Fruit fly (Drosophila melanogaster): ENCODE measurements around the gene CG14711.
A peak's percentile ranks its signal among the peaks of the same experiment; 100 is the strongest.

CG14711 gene

dm6 chr3R:11665925-11666687, 43.0 kb downstream of the CG14711 start (continued):
- TF ChIP-seq Dbx (GFP tag; IDR thresholded peaks at IDR 0.05) = no peak
- TF ChIP-seq vfl (GFP tag; optimal IDR thresholded peaks at IDR 0.05) = no peak
- no peak for TF ChIP-seq Fer3 (tag; optimal IDR thresholded peaks at IDR 0.05)
- TF ChIP-seq Sox102F (GFP tag; optimal IDR thresholded peaks at IDR 0.05) = no peak
- TF ChIP-seq CG15479 (GFP tag; optimal IDR thresholded peaks at IDR 0.05) = no peak
- TF ChIP-seq CG18011 (GFP tag; optimal IDR thresholded peaks at IDR 0.05) = no peak
- TF ChIP-seq pan (optimal IDR thresholded peaks at IDR 0.05) = no peak
- no peak for TF ChIP-seq pan (GFP tag; optimal IDR thresholded peaks at IDR 0.05 in 1 of 2, IDR thresholded peaks at IDR 0.05 in 1 of 2)
- no peak for TF ChIP-seq zfh1 (GFP tag; IDR thresholded peaks at IDR 0.05)
- no peak for TF ChIP-seq ranshi (GFP tag; IDR thresholded peaks at IDR 0.05)
- TF ChIP-seq cato (GFP tag; optimal IDR thresholded peaks at IDR 0.05; ENCODE audit: borderline replicate concordance) = no peak
- TF ChIP-seq al (GFP tag; IDR thresholded peaks at IDR 0.05) = no peak
- TF ChIP-seq CG17359 (tag; optimal IDR thresholded peaks at IDR 0.05) = peak; percentile 34
- TF ChIP-seq Dip3 (GFP tag; optimal IDR thresholded peaks at IDR 0.05) = no peak
- TF ChIP-seq CG13894 (tag; optimal IDR thresholded peaks at IDR 0.05) = peak; percentile 11
- TF ChIP-seq H2.0 (GFP tag; IDR thresholded peaks at IDR 0.05) = no peak
- no peak for TF ChIP-seq CG5245 (GFP tag; optimal IDR thresholded peaks at IDR 0.05)
- no peak for TF ChIP-seq usp (GFP tag; optimal IDR thresholded peaks at IDR 0.05)
- no peak for TF ChIP-seq danr (GFP tag; IDR thresholded peaks at IDR 0.05)

dm6 chr3R:11669017-11669953, 46.1 kb downstream of the CG14711 start:
- TF ChIP-seq repo (GFP tag; optimal IDR thresholded peaks at IDR 0.05) = no peak
- no peak for TF ChIP-seq E2f1 (GFP tag; IDR thresholded peaks at IDR 0.05)
- peak; percentile 36 for TF ChIP-seq onecut (GFP tag; IDR thresholded peaks at IDR 0.05)
- TF ChIP-seq lab (GFP tag; optimal IDR thresholded peaks at IDR 0.05) = peak; percentile 6
- TF ChIP-seq CG33557 (GFP tag; optimal IDR thresholded peaks at IDR 0.05) = no peak
- TF ChIP-seq cg (GFP tag; optimal IDR thresholded peaks at IDR 0.05) = peak; percentile 6
- TF ChIP-seq p53 (GFP tag; optimal IDR thresholded peaks at IDR 0.05) = no peak
- peak; percentile 66 for TF ChIP-seq Med (GFP tag)
- no peak for TF ChIP-seq corto (GFP tag; optimal IDR thresholded peaks at IDR 0.05)
- no peak for TF ChIP-seq kni (GFP tag; optimal IDR thresholded peaks at IDR 0.05)
- no peak for TF ChIP-seq CG18619 (GFP tag; optimal IDR thresholded peaks at IDR 0.05)
- peak in 1 of 2 experiments; percentile 19 for TF ChIP-seq crp (GFP tag; optimal IDR thresholded peaks at IDR 0.05)
- no peak for TF ChIP-seq CG6254 (GFP tag; optimal IDR thresholded peaks at IDR 0.05)
- TF ChIP-seq HmgZ (tag; optimal IDR thresholded peaks at IDR 0.05) = peak; percentile 14
- TF ChIP-seq vfl (GFP tag; optimal IDR thresholded peaks at IDR 0.05) = no peak
- TF ChIP-seq CG11696 (GFP tag; IDR thresholded peaks at IDR 0.05) = no peak
- no peak for TF ChIP-seq CG31365 (tag; optimal IDR thresholded peaks at IDR 0.05)
- TF ChIP-seq CG13287 (GFP tag; IDR thresholded peaks at IDR 0.05; ENCODE audit: partially characterized antibody) = 0 out of 2 replicates have a peak, but pooled peaks have one; percentile 15
- no peak for TF ChIP-seq CG8290 (GFP tag; optimal IDR thresholded peaks at IDR 0.05)
- TF ChIP-seq CG8290 (tag; optimal IDR thresholded peaks at IDR 0.05) = no peak
- peak; percentile 77 for TF ChIP-seq CG5180 (GFP tag; optimal IDR thresholded peaks at IDR 0.05)
- no peak for TF ChIP-seq YL-1 (GFP tag; optimal IDR thresholded peaks at IDR 0.05)
- no peak for TF ChIP-seq Dfd (GFP tag; optimal IDR thresholded peaks at IDR 0.05)
- 0 out of 3 replicates have a peak, but pooled peaks have one; percentile 10 for TF ChIP-seq CG16813 (GFP tag; IDR thresholded peaks at IDR 0.05; ENCODE audit: partially characterized antibody)
- peak; percentile 6 for TF ChIP-seq cwo (GFP tag; optimal IDR thresholded peaks at IDR 0.05)
- TF ChIP-seq pros (GFP tag; optimal IDR thresholded peaks at IDR 0.05) = no peak
- peak; percentile 13 for TF ChIP-seq Fer1 (GFP tag; optimal IDR thresholded peaks at IDR 0.05)
- no peak for TF ChIP-seq CG13624 (GFP tag; optimal IDR thresholded peaks at IDR 0.05)
- no peak for TF ChIP-seq Atf3 (GFP tag; optimal IDR thresholded peaks at IDR 0.05)

Measured in whole organism, embryonic.